Worm (Caenorhabditis elegans) whole organism, L4 larva: ENCODE data around the gene C50E3.13.

Experiments
- D1046.2 ChIP-seq: fragments of 200-800 bp; sonication (Bioruptor generic); IDR thresholded peaks from 2 replicates; pipeline ENCODE4 v1.3.6; 2022; ENCODE audit warnings: missing genetic modification characterization, missing compliant biosample characterization
- F49E8.2 ChIP-seq: sonication (generic microtip); optimal IDR thresholded peaks from 2 replicates; lab custom pipeline; 2016; ENCODE audit warnings: missing compliant biosample characterization, mild to moderate bottlenecking, missing genetic modification characterization, borderline replicate concordance
- T20F7.1 ChIP-seq: fragments of 200-800 bp; sonication (Bioruptor generic); optimal IDR thresholded peaks from 2 replicates; lab custom pipeline; 2018; ENCODE audit warnings: mild to moderate bottlenecking, missing genetic modification characterization, missing compliant biosample characterization
- T26A8.4 ChIP-seq: fragments of 200-800 bp; sonication (Bioruptor generic); IDR thresholded peaks from 2 replicates; pipeline ENCODE4 v1.3.6; 2022; ENCODE audit warnings: missing genetic modification characterization, missing compliant biosample characterization
- Y5F2A.4 ChIP-seq: fragments of 200-800 bp; sonication (Bioruptor generic); optimal IDR thresholded peaks from 2 replicates; lab custom pipeline; 2018; ENCODE audit warnings: mild to moderate bottlenecking, missing genetic modification characterization, missing compliant biosample characterization
- aha-1 ChIP-seq: fragments of 150-350 bp; peaks from one replicate; lab custom pipeline; 2014; ENCODE audit warnings: missing biosample characterization, missing genetic modification characterization
- aly-2 ChIP-seq: sonication (generic microtip); optimal IDR thresholded peaks from 2 replicates; lab custom pipeline; 2018; ENCODE audit warnings: missing biosample characterization, missing genetic modification characterization
- ama-1 ChIP-seq: fragments of 150-350 bp; optimal IDR thresholded peaks from 2 replicates; lab custom pipeline; 2014; ENCODE audit warnings: inconsistent platforms, mixed read lengths
- attf-4 ChIP-seq: sonication (generic microtip); optimal IDR thresholded peaks from 3 replicates; lab custom pipeline; 2017; ENCODE audit warnings: missing biosample characterization, missing genetic modification characterization
- ceh-28 ChIP-seq: fragments of 150-350 bp; optimal IDR thresholded peaks from 2 replicates; lab custom pipeline; 2014; ENCODE audit warnings: missing biosample characterization, missing genetic modification reagents, missing genetic modification characterization
- ceh-44 ChIP-seq: fragments of 200-800 bp; sonication (Bioruptor generic); IDR thresholded peaks from 2 replicates; pipeline ENCODE4 v1.3.6; 2022; ENCODE audit warnings: missing genetic modification reagents, missing genetic modification characterization, missing compliant biosample characterization
- ceh-82 ChIP-seq: sonication (generic microtip); optimal IDR thresholded peaks from 2 replicates; lab custom pipeline; 2017; ENCODE audit warnings: missing biosample characterization, missing genetic modification characterization
- ctbp-1 ChIP-seq: fragments of 200-800 bp; sonication (Bioruptor generic); IDR thresholded peaks from 2 replicates; pipeline ENCODE4 v1.3.6; 2022; ENCODE audit warnings: missing genetic modification reagents, missing genetic modification characterization, missing compliant biosample characterization
- daf-16 ChIP-seq, 3 experiments: sonication (generic microtip); optimal IDR thresholded peaks; 2 replicates each; lab custom pipeline; 2016 to 2017; ENCODE audit warnings: missing genetic modification characterization in 3 of 3, missing genetic modification reagents in 3 of 3, mild to moderate bottlenecking in 2 of 3, missing compliant biosample characterization in 2 of 3, missing biosample characterization in 1 of 3, moderate library complexity in 1 of 3
- daf-19 ChIP-seq: fragments of 200-800 bp; sonication (Bioruptor generic); conservative IDR thresholded peaks from 2 replicates; pipeline ENCODE4 v1.3.6; 2022; ENCODE audit warnings: missing genetic modification characterization, missing compliant biosample characterization
- dmd-8 ChIP-seq: fragments of 200-800 bp; sonication (Bioruptor generic); IDR thresholded peaks from 2 replicates; pipeline ENCODE4 v1.3.6; 2022; ENCODE audit warnings: missing genetic modification characterization, missing compliant biosample characterization
- dmd-9 ChIP-seq: fragments of 200-800 bp; sonication (Bioruptor generic); IDR thresholded peaks from 2 replicates; pipeline ENCODE4 v1.3.6; 2022; ENCODE audit warnings: missing genetic modification reagents, missing genetic modification characterization, missing compliant biosample characterization
- dpl-1 ChIP-seq: fragments of 150-350 bp; optimal IDR thresholded peaks from 2 replicates; lab custom pipeline; 2014; ENCODE audit warnings: missing biosample characterization, missing genetic modification reagents, missing genetic modification characterization
- dve-1 ChIP-seq: sonication (generic microtip); optimal IDR thresholded peaks from 2 replicates; lab custom pipeline; 2017; ENCODE audit warnings: antibody characterized with exemption, mild to moderate bottlenecking, missing genetic modification characterization, missing compliant biosample characterization; ENCODE audit not compliant: insufficient read depth
- egl-43 ChIP-seq: fragments of 200-800 bp; sonication (Bioruptor generic); IDR thresholded peaks from 2 replicates; pipeline ENCODE4 v1.3.6; 2022; ENCODE audit warnings: missing genetic modification reagents, missing genetic modification characterization, missing compliant biosample characterization
- fkh-10 ChIP-seq: fragments of 150-350 bp; optimal IDR thresholded peaks from 2 replicates; lab custom pipeline; 2014; ENCODE audit warnings: missing biosample characterization, missing genetic modification reagents, missing genetic modification characterization
- fos-1 ChIP-seq: fragments of 150-350 bp; optimal IDR thresholded peaks from 2 replicates; lab custom pipeline; 2014; ENCODE audit warnings: missing biosample characterization, missing genetic modification characterization
- gei-8 ChIP-seq: fragments of 200-800 bp; sonication (Bioruptor generic); optimal IDR thresholded peaks from 2 replicates; lab custom pipeline; 2018; ENCODE audit warnings: mild to moderate bottlenecking, missing genetic modification characterization, missing compliant biosample characterization
- hif-1 ChIP-seq, 2 experiments: sonication (generic microtip); optimal IDR thresholded peaks; 2 replicates each; lab custom pipeline; 2016 to 2017; ENCODE audit warnings: missing compliant biosample characterization in 2 of 2, missing genetic modification characterization in 2 of 2, missing genetic modification reagents in 2 of 2, missing genotype in 2 of 2, mild to moderate bottlenecking in 1 of 2
- hmg-1.1 ChIP-seq: fragments of 200-800 bp; sonication (Bioruptor generic); IDR thresholded peaks from 2 replicates; pipeline ENCODE4 v1.3.6; 2022; ENCODE audit warnings: missing genetic modification reagents, missing genetic modification characterization, missing compliant biosample characterization
- jun-1 ChIP-seq: fragments of 150-350 bp; optimal IDR thresholded peaks from 2 replicates; lab custom pipeline; 2014; ENCODE audit warnings: missing biosample characterization, missing genetic modification reagents, missing genetic modification characterization
- lin-1 ChIP-seq: fragments of 200-800 bp; sonication (Bioruptor generic); IDR thresholded peaks from 2 replicates; pipeline ENCODE4 v1.3.6; 2022; ENCODE audit warnings: missing genetic modification reagents, missing genetic modification characterization, missing compliant biosample characterization
- lin-13 ChIP-seq: fragments of 150-350 bp; optimal IDR thresholded peaks from 2 replicates; lab custom pipeline; 2014; ENCODE audit warnings: missing biosample characterization, missing genetic modification reagents, missing genetic modification characterization
- lin-29 ChIP-seq: fragments of 200-800 bp; sonication (Bioruptor generic); IDR thresholded peaks from 2 replicates; pipeline ENCODE4 v1.3.6; 2022; ENCODE audit warnings: missing genetic modification reagents, missing genetic modification characterization, missing compliant biosample characterization
- lin-38 ChIP-seq: fragments of 200-800 bp; sonication (Bioruptor generic); IDR thresholded peaks from 2 replicates; pipeline ENCODE4 v1.3.6; 2022; ENCODE audit warnings: missing genetic modification reagents, missing genetic modification characterization, missing compliant biosample characterization
- lin-39 ChIP-seq: fragments of 150-350 bp; optimal IDR thresholded peaks from 2 replicates; lab custom pipeline; 2014; ENCODE audit warnings: missing biosample characterization, missing genetic modification reagents, missing genetic modification characterization
- lir-3 ChIP-seq: sonication (generic microtip); optimal IDR thresholded peaks from 2 replicates; lab custom pipeline; 2016; ENCODE audit warnings: mild to moderate bottlenecking, missing genetic modification characterization, missing compliant biosample characterization
- lsy-2 ChIP-seq, 2 experiments: fragments of 150-350 bp in 1 of 2; sonication (generic microtip) in 1 of 2; optimal IDR thresholded peaks; 2 replicates each; lab custom pipeline; 2014 to 2017; ENCODE audit warnings: missing biosample characterization in 2 of 2, missing genetic modification characterization in 2 of 2
- mep-1 ChIP-seq: fragments of 150-350 bp; sonication (generic microtip); optimal IDR thresholded peaks from 3 replicates; lab custom pipeline; 2014; ENCODE audit warnings: missing biosample characterization, missing genetic modification characterization
- mes-2 ChIP-seq: sonication (generic microtip); optimal IDR thresholded peaks from 2 replicates; lab custom pipeline; 2016; ENCODE audit warnings: missing genotype, mild to moderate bottlenecking, missing genetic modification characterization, missing compliant biosample characterization; ENCODE audit not compliant: poor library complexity, severe bottlenecking
- mxl-3 ChIP-seq: fragments of 200-800 bp; sonication (Bioruptor generic); optimal IDR thresholded peaks from 2 replicates; lab custom pipeline; 2018; ENCODE audit warnings: mild to moderate bottlenecking, missing genetic modification characterization, missing compliant biosample characterization
- nhr-10 ChIP-seq: fragments of 150-350 bp; optimal IDR thresholded peaks from 2 replicates; lab custom pipeline; 2014; ENCODE audit warnings: missing biosample characterization, missing genetic modification characterization
- nhr-28 ChIP-seq: fragments of 150-350 bp; optimal IDR thresholded peaks from 2 replicates; lab custom pipeline; 2014; ENCODE audit warnings: missing biosample characterization, missing genetic modification characterization
- nhr-77 ChIP-seq: fragments of 150-350 bp; optimal IDR thresholded peaks from 2 replicates; lab custom pipeline; 2014; ENCODE audit warnings: missing biosample characterization, missing genetic modification characterization
- php-3 ChIP-seq: fragments of 200-800 bp; sonication (Bioruptor generic); IDR thresholded peaks from 2 replicates; pipeline ENCODE4 v1.3.6; 2022; ENCODE audit warnings: missing genetic modification reagents, missing genetic modification characterization, missing compliant biosample characterization
- rbr-2 ChIP-seq: sonication (generic microtip); optimal IDR thresholded peaks from 2 replicates; lab custom pipeline; 2016; ENCODE audit warnings: missing genotype, missing genetic modification characterization, missing compliant biosample characterization
- sdz-12 ChIP-seq: fragments of 200-800 bp; sonication (Bioruptor generic); optimal IDR thresholded peaks from 2 replicates; lab custom pipeline; 2018; ENCODE audit warnings: mild to moderate bottlenecking, missing genetic modification characterization, missing compliant biosample characterization
- skn-1 ChIP-seq: fragments of 150-350 bp; optimal IDR thresholded peaks from 2 replicates; lab custom pipeline; 2014; ENCODE audit warnings: missing biosample characterization, missing genetic modification characterization
- snpc-1.2 ChIP-seq: fragments of 200-800 bp; sonication (Bioruptor generic); IDR thresholded peaks from 2 replicates; pipeline ENCODE4 v1.3.6; 2022; ENCODE audit warnings: missing genetic modification reagents, missing genetic modification characterization, missing compliant biosample characterization
- tra-1 ChIP-seq: fragments of 200-800 bp; sonication (Bioruptor generic); IDR thresholded peaks from 2 replicates; pipeline ENCODE4 v1.3.6; 2022; ENCODE audit warnings: missing genetic modification reagents, missing genetic modification characterization, missing compliant biosample characterization
- unc-39 ChIP-seq: sonication (generic microtip); optimal IDR thresholded peaks from 2 replicates; lab custom pipeline; 2017; ENCODE audit warnings: missing biosample characterization, missing genetic modification characterization
- unc-62 ChIP-seq, 3 experiments: fragments of 150-350 bp in 1 of 3; sonication (generic microtip); optimal IDR thresholded peaks in 2 of 3; peaks in 1 of 3; 1 replicate in 1 of 3; 2 replicates in 2 of 3; lab custom pipeline; 2014 to 2017; ENCODE audit warnings: missing biosample characterization in 3 of 3, missing genetic modification characterization in 3 of 3, missing genetic modification reagents in 3 of 3, missing genotype in 1 of 3
- zag-1 ChIP-seq: fragments of 150-350 bp; optimal IDR thresholded peaks from 2 replicates; lab custom pipeline; 2014; ENCODE audit warnings: missing biosample characterization, missing genetic modification characterization
- zfp-2 ChIP-seq: sonication (generic microtip); optimal IDR thresholded peaks from 2 replicates; lab custom pipeline; 2016; ENCODE audit warnings: mild to moderate bottlenecking, missing genetic modification characterization, missing compliant biosample characterization
- ztf-11 ChIP-seq: fragments of 150-350 bp; optimal IDR thresholded peaks from 2 replicates; lab custom pipeline; 2014; ENCODE audit warnings: missing biosample characterization, missing genetic modification characterization

C50E3.13 gene

DNA sequence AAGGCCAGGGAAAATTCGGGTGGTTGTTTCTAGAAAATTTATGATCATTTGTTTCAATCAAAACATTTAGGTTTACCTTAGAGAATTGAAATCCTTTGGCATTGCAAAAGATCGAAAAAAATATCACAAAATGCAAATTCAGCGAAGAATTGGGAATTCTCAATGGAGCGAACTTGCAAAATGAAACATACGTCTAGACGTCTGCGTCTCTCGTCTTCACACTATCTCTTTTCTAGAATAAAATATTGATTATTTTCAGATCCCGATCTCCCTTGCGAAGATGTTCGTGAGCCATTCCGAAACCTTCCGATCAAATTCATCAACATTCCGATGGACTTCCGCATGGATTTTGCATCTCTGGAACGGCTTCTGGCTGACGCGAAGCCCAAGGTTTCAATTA lies 43.7 kb downstream of the C50E3.13 start, which contains the start of gene ets-6:
TSS of gene ets-6 (minus strand) at position 169 of the 400 bp plus-strand sequence.
- TF ChIP-seq dpl-1 (GFP tag; lab: Kevin White, UChicago) = peak; percentile 36
- peak; percentile 38; the same call in 1 of the 2 replicates for TF ChIP-seq ceh-44 (GFP tag; lab: Robert Waterston, UW)
- TF ChIP-seq dmd-9 (GFP tag; lab: Robert Waterston, UW) = no peak
- peak; percentile 45 for TF ChIP-seq ceh-28 (tag; lab: Kevin White, UChicago)
- no peak for TF ChIP-seq mxl-3 (GFP tag; lab: Kevin White, UChicago)
- TF ChIP-seq unc-39 (tag; lab: Kevin White, UChicago) = no peak
- peak; percentile 96 for TF ChIP-seq lin-38 (GFP tag; lab: Robert Waterston, UW)
- TF ChIP-seq snpc-1.2 (GFP tag; lab: Robert Waterston, UW) = no peak
- no peak for TF ChIP-seq ceh-82
- peak; percentile 41 for TF ChIP-seq rbr-2 (tag; lab: Kevin White, UChicago)
- TF ChIP-seq nhr-77 = no peak
- no peak for TF ChIP-seq lir-3 (tag; lab: Kevin White, UChicago)
- no peak for TF ChIP-seq lin-1 (GFP tag; lab: Robert Waterston, UW)
- TF ChIP-seq mep-1 (tag; lab: Kevin White, UChicago) = peak; percentile 52
- no peak for TF ChIP-seq aly-2
- TF ChIP-seq dve-1 (tag; lab: Kevin White, UChicago) = peak; percentile 20
- no peak for TF ChIP-seq ama-1 (lab: Kevin White, UChicago)
- peak; percentile 67 for TF ChIP-seq mes-2 (tag; lab: Kevin White, UChicago)
- TF ChIP-seq jun-1 (tag; lab: Kevin White, UChicago) = no peak
- TF ChIP-seq T26A8.4 = no peak
- TF ChIP-seq daf-16 (GFP tag; optimal IDR thresholded peaks at IDR 0.05; lab: Kevin White, UChicago) = no peak
- TF ChIP-seq daf-16 (tag; optimal IDR thresholded peaks at IDR 0.05; lab: Kevin White, UChicago) = no peak
- TF ChIP-seq gei-8 = no peak
- TF ChIP-seq lin-39 (tag; lab: Kevin White, UChicago) = no peak
- TF ChIP-seq tra-1 (GFP tag; lab: Robert Waterston, UW) = no peak
- no peak for TF ChIP-seq nhr-28
- TF ChIP-seq zag-1 (tag; lab: Kevin White, UChicago) = no peak
- TF ChIP-seq aha-1 (tag; lab: Kevin White, UChicago) = peak; percentile 2
- TF ChIP-seq Y5F2A.4 (GFP tag; lab: Kevin White, UChicago) = no peak
- no peak for TF ChIP-seq fos-1 (tag; lab: Kevin White, UChicago)
- no peak for TF ChIP-seq D1046.2 (GFP tag; lab: Robert Waterston, UW)
- peak in 1 of 2 experiments; percentile 77 for TF ChIP-seq lsy-2 (tag; optimal IDR thresholded peaks at IDR 0.05; lab: Kevin White, UChicago)
- TF ChIP-seq dmd-8 = no peak
- no peak for TF ChIP-seq zfp-2 (tag; lab: Kevin White, UChicago)
- TF ChIP-seq unc-62 (GFP tag; optimal IDR thresholded peaks at IDR 0.05 in 1 of 2; lab: Kevin White, UChicago) = peak in 1 of 2 experiments; percentile 65
- TF ChIP-seq unc-62 (tag; optimal IDR thresholded peaks at IDR 0.05; lab: Kevin White, UChicago) = no peak
- TF ChIP-seq nhr-10 (tag; lab: Kevin White, UChicago) = no peak
- TF ChIP-seq hif-1 (tag; optimal IDR thresholded peaks at IDR 0.05; lab: Kevin White, UChicago) = no peak

ce11 chrV:7575563-7575962 lies 48.5 kb downstream of the C50E3.13 start, which contains the start of the genes snu-66 and ints-9:
Gene snu-66 (minus strand): TSS chrV:7575670.
Gene ints-9 (plus strand): TSS chrV:7575802.
- TF ChIP-seq unc-62 (GFP tag; optimal IDR thresholded peaks at IDR 0.05 in 1 of 2; lab: Kevin White, UChicago) (no peak), unc-62 (tag; optimal IDR thresholded peaks at IDR 0.05; lab: Kevin White, UChicago) (no peak), lin-13 (GFP tag; lab: Kevin White, UChicago) (no peak), rbr-2 (tag; lab: Kevin White, UChicago) (peak; percentile 55), daf-19 (GFP tag; lab: Robert Waterston, UW) (no peak), mxl-3 (GFP tag; lab: Kevin White, UChicago) (no peak), skn-1 (tag; lab: Kevin White, UChicago) (no peak), attf-4 (no peak), hmg-1.1 (0 out of 2 replicates have a peak, but pooled peaks have one; percentile 29), mes-2 (tag; lab: Kevin White, UChicago) (peak; percentile 81), zfp-2 (tag; lab: Kevin White, UChicago) (no peak), F49E8.2 (tag; lab: Kevin White, UChicago) (no peak), T20F7.1 (GFP tag; lab: Kevin White, UChicago) (no peak), lin-38 (GFP tag; lab: Robert Waterston, UW) (peak; percentile 85), ztf-11 (tag; lab: Kevin White, UChicago) (no peak), daf-16 (GFP tag; optimal IDR thresholded peaks at IDR 0.05; lab: Kevin White, UChicago) (no peak), daf-16 (tag; optimal IDR thresholded peaks at IDR 0.05; lab: Kevin White, UChicago) (no peak), ctbp-1 (GFP tag; lab: Robert Waterston, UW) (no peak), lin-29 (GFP tag; lab: Robert Waterston, UW) (no peak), fkh-10 (GFP tag; lab: Kevin White, UChicago) (no peak), egl-43 (GFP tag; lab: Robert Waterston, UW) (no peak), php-3 (GFP tag; lab: Robert Waterston, UW) (no peak), sdz-12 (GFP tag; lab: Kevin White, UChicago) (no peak)
